Worm (Caenorhabditis elegans): ENCODE measurements around the gene cbp-3.

Gene cbp-3

ce11 chrIII:9920764-9921163 is 7.0 kb downstream of the cbp-3 start, which contains the start of gene F40F12.3:
Gene F40F12.3, minus strand, starts transcription at chrIII:9920864.
- TF ChIP-seq unc-62 (GFP tag; optimal IDR thresholded peaks at IDR 0.05) (no peak), nhr-21 (tag; optimal IDR thresholded peaks at IDR 0.05) (no peak), dmd-4 (tag; optimal IDR thresholded peaks at IDR 0.05) (no peak), nhr-237 (tag; optimal IDR thresholded peaks at IDR 0.05) (no peak), crh-2 (tag; optimal IDR thresholded peaks at IDR 0.05) (no peak), R02D3.7 (tag; optimal IDR thresholded peaks at IDR 0.05) (no peak), snpc-4 (tag; optimal IDR thresholded peaks at IDR 0.05) (no peak), Y55F3AM.14 (GFP tag; optimal IDR thresholded peaks at IDR 0.05) (no peak), lsy-2 (tag; optimal IDR thresholded peaks at IDR 0.05) (no peak), nhr-129 (tag; optimal IDR thresholded peaks at IDR 0.05) (no peak), alr-1 (tag; optimal IDR thresholded peaks at IDR 0.05) (no peak), lin-39 (tag; optimal IDR thresholded peaks at IDR 0.05) (no peak), nhr-23 (tag; optimal IDR thresholded peaks at IDR 0.05) (no peak), ztf-11 (tag; optimal IDR thresholded peaks at IDR 0.05) (no peak), mab-5 (tag; optimal IDR thresholded peaks at IDR 0.05) (no peak)

- peak; percentile 17 for TF ChIP-seq gmeb-1 (tag; optimal IDR thresholded peaks at IDR 0.05)
- peak; percentile 66 for TF ChIP-seq fos-1 (tag; optimal IDR thresholded peaks at IDR 0.05)
- no peak for TF ChIP-seq blmp-1 (tag; optimal IDR thresholded peaks at IDR 0.05; ENCODE audit: insufficient read depth)
Observed at ce11 chrIII:9922310-9922709, 8.5 kb downstream of the cbp-3 start.

ce11 chrIII:9922874-9923273 is 9.1 kb downstream of the cbp-3 start, which contains the start of gene cbp-2:
Gene cbp-2, plus strand, starts transcription at chrIII:9923174.
- no peak for TF ChIP-seq sem-4 (tag; optimal IDR thresholded peaks at IDR 0.05)
- no peak for TF ChIP-seq zag-1 (tag; optimal IDR thresholded peaks at IDR 0.05)
- TF ChIP-seq sma-3 (GFP tag; optimal IDR thresholded peaks at IDR 0.05) = no peak
- TF ChIP-seq nhr-11 (tag; optimal IDR thresholded peaks at IDR 0.05) = no peak
- no peak for TF ChIP-seq nhr-129 (tag; optimal IDR thresholded peaks at IDR 0.05)
- no peak for TF ChIP-seq Y55F3AM.14 (GFP tag; optimal IDR thresholded peaks at IDR 0.05)
- no peak for TF ChIP-seq nhr-6 (tag; optimal IDR thresholded peaks at IDR 0.05)
- no peak for TF ChIP-seq sma-9 (GFP tag; optimal IDR thresholded peaks at IDR 0.05)
- TF ChIP-seq sma-9 (tag; optimal IDR thresholded peaks at IDR 0.05) = no peak
- no peak for TF ChIP-seq nhr-237 (tag; optimal IDR thresholded peaks at IDR 0.05)
- TF ChIP-seq lin-11 (tag; optimal IDR thresholded peaks at IDR 0.05) = no peak
- TF ChIP-seq nhr-23 (tag; optimal IDR thresholded peaks at IDR 0.05) = no peak
- TF ChIP-seq ama-1 (optimal IDR thresholded peaks at IDR 0.05) = no peak
- TF ChIP-seq elt-1 (tag; optimal IDR thresholded peaks at IDR 0.05) = no peak
- no peak for TF ChIP-seq peb-1 (tag; optimal IDR thresholded peaks at IDR 0.05)
- no peak for TF ChIP-seq C34F6.9 (tag; optimal IDR thresholded peaks at IDR 0.05)
- no peak for TF ChIP-seq nhr-77 (tag; optimal IDR thresholded peaks at IDR 0.05)
- no peak for TF ChIP-seq nhr-21 (tag; optimal IDR thresholded peaks at IDR 0.05)
- TF ChIP-seq lsy-2 (tag; optimal IDR thresholded peaks at IDR 0.05) = no peak
- no peak for TF ChIP-seq ceh-82 (tag; optimal IDR thresholded peaks at IDR 0.05)

ce11 chrIII:9926650-9927049 is 12.9 kb downstream of the cbp-3 start, which contains the start of gene ttr-3:
Gene ttr-3, minus strand, starts transcription at chrIII:9926750.
- TF ChIP-seq sma-3 (GFP tag; optimal IDR thresholded peaks at IDR 0.05) (peak; percentile 1), ztf-11 (tag; optimal IDR thresholded peaks at IDR 0.05) (no peak)

ce11 chrIII:9927378-9927777 is 13.6 kb downstream of the cbp-3 start, which contains the start of gene ttr-2:
Gene ttr-2, plus strand, starts transcription at chrIII:9927769.
- no peak for TF ChIP-seq alr-1 (tag; optimal IDR thresholded peaks at IDR 0.05)
- TF ChIP-seq R02D3.7 (tag; optimal IDR thresholded peaks at IDR 0.05) = no peak
- TF ChIP-seq lin-11 (tag; optimal IDR thresholded peaks at IDR 0.05) = no peak
- TF ChIP-seq mab-5 (tag; optimal IDR thresholded peaks at IDR 0.05) = no peak
- no peak for TF ChIP-seq ceh-82 (tag; optimal IDR thresholded peaks at IDR 0.05)
- TF ChIP-seq C34F6.9 (tag; optimal IDR thresholded peaks at IDR 0.05) = no peak
- no peak for TF ChIP-seq aly-2 (tag; optimal IDR thresholded peaks at IDR 0.05)
- peak; percentile 67 for TF ChIP-seq nhr-25 (tag; optimal IDR thresholded peaks at IDR 0.05)
- TF ChIP-seq ama-1 (optimal IDR thresholded peaks at IDR 0.05) = no peak
- peak; percentile 54 for TF ChIP-seq fos-1 (tag; optimal IDR thresholded peaks at IDR 0.05)
- TF ChIP-seq mdl-1 (tag; optimal IDR thresholded peaks at IDR 0.05) = no peak
- no peak for TF ChIP-seq nhr-23 (tag; optimal IDR thresholded peaks at IDR 0.05)
- no peak for TF ChIP-seq nhr-11 (tag; optimal IDR thresholded peaks at IDR 0.05)
- TF ChIP-seq ztf-11 (tag; optimal IDR thresholded peaks at IDR 0.05) = no peak
- TF ChIP-seq unc-39 (tag; optimal IDR thresholded peaks at IDR 0.05) = no peak
- no peak for TF ChIP-seq sem-4 (tag; optimal IDR thresholded peaks at IDR 0.05)
- no peak for TF ChIP-seq lin-13 (GFP tag; optimal IDR thresholded peaks at IDR 0.05)
- TF ChIP-seq lin-39 (tag; optimal IDR thresholded peaks at IDR 0.05) = no peak
- peak; percentile 27 for TF ChIP-seq crh-2 (tag; optimal IDR thresholded peaks at IDR 0.05)
- TF ChIP-seq peb-1 (tag; optimal IDR thresholded peaks at IDR 0.05) = no peak

All from whole organism, L2 larva.